Worm (Caenorhabditis elegans) whole organism, L4 larva: ENCODE results near the gene fil-1.

Experiments
- egl-27 ChIP-seq: sonication (generic microtip); optimal IDR thresholded peaks from 3 replicates; lab custom pipeline; 2017; ENCODE audit warnings: missing biosample characterization, missing genetic modification reagents, missing genetic modification characterization
- sdz-12 ChIP-seq: fragments of 200-800 bp; sonication (Bioruptor generic); optimal IDR thresholded peaks from 2 replicates; lab custom pipeline; 2018; ENCODE audit warnings: mild to moderate bottlenecking, missing genetic modification characterization, missing compliant biosample characterization

DNA sequence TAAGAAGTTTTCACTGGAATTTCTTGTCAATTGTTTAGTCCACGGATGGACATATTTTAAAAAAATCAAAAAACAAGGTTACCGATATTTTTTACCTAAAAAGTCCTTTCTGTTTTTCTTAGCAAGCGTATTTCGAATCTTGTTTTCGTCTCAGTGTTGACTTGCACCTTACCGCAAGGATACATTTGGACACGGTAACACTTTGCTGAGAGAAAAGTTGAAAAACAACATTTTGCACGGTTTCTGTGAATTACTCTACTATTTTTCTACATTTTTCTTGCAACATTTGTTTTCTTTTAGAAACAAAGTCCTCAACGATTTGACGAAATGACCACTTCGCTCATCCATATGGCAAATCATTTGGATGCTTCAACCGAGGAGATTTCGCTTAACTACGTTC is 44.2 kb upstream of the fil-1 start, which contains the start of gene hil-1:
- TF ChIP-seq egl-27 (tag; lab: Kevin White, UChicago), result no peak
- TF ChIP-seq sdz-12 (GFP tag; lab: Kevin White, UChicago), result no peak
